Worm (Caenorhabditis elegans): ENCODE results near the gene pqn-31.
A peak's percentile ranks its signal among the peaks of the same experiment; 100 is the strongest.

The pqn-31 gene

DNA sequence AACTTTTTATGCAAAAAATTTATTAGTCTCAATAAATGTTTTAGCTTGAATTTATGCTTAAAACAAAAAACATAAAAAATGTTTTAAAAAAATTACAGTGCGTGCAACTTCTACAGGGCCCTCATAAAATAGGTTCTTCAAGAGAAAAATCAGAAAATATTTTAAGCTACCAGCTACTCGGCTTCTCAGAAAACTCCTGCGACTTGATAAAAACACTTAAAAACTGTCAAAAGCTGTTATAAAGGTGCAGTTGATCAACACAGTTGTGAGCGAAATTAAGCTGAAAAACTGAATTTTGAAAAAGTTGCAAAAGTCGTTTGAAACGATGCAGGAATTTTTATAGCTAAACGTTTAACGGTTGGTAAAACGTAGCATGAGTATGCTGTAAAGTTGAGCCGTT, 20.6 kb upstream of the pqn-31 start:
- TF ChIP-seq blmp-1 (tag; optimal IDR thresholded peaks at IDR 0.05; ENCODE audit: insufficient read depth) (no peak), C34F6.9 (tag; optimal IDR thresholded peaks at IDR 0.05) (peak; percentile 47), unc-39 (tag; optimal IDR thresholded peaks at IDR 0.05) (no peak), snpc-4 (tag; optimal IDR thresholded peaks at IDR 0.05) (no peak), ama-1 (optimal IDR thresholded peaks at IDR 0.05) (peak; percentile 96), lin-13 (GFP tag; optimal IDR thresholded peaks at IDR 0.05) (no peak), sma-9 (GFP tag; optimal IDR thresholded peaks at IDR 0.05) (no peak), sma-9 (tag; optimal IDR thresholded peaks at IDR 0.05) (no peak), dmd-4 (tag; optimal IDR thresholded peaks at IDR 0.05) (no peak), gmeb-1 (tag; optimal IDR thresholded peaks at IDR 0.05) (no peak), elt-3 (tag; optimal IDR thresholded peaks at IDR 0.05) (no peak), elt-1 (tag; optimal IDR thresholded peaks at IDR 0.05) (no peak)

ce11 chrV:9090824-9091798, 18.3 kb upstream of the pqn-31 start:
- peak; percentile 18 for TF ChIP-seq snpc-4 (tag; optimal IDR thresholded peaks at IDR 0.05)

- TF ChIP-seq lsy-2 (tag; optimal IDR thresholded peaks at IDR 0.05) (peak in 1 of 2 experiments; percentile 4), zag-1 (tag; optimal IDR thresholded peaks at IDR 0.05) (peak; percentile 53), Y55F3AM.14 (GFP tag; optimal IDR thresholded peaks at IDR 0.05) (no peak), F13H6.1 (tag; optimal IDR thresholded peaks at IDR 0.05) (no peak), sma-9 (GFP tag; optimal IDR thresholded peaks at IDR 0.05) (peak; percentile 28), sma-9 (tag; optimal IDR thresholded peaks at IDR 0.05) (no peak), C34F6.9 (tag; optimal IDR thresholded peaks at IDR 0.05) (peak; percentile 40), mdl-1 (tag; optimal IDR thresholded peaks at IDR 0.05) (no peak), sem-4 (tag; optimal IDR thresholded peaks at IDR 0.05) (no peak), lin-13 (GFP tag; optimal IDR thresholded peaks at IDR 0.05) (no peak), unc-55 (GFP tag; optimal IDR thresholded peaks at IDR 0.05) (peak; percentile 53), nhr-129 (tag; optimal IDR thresholded peaks at IDR 0.05) (peak; percentile 24)
Measured at ce11 chrV:9092209-9092608, 17.2 kb upstream of the pqn-31 start, which contains the start of gene T27E4.1. Gene T27E4.1 (plus strand): TSS chrV:9092345.

DNA sequence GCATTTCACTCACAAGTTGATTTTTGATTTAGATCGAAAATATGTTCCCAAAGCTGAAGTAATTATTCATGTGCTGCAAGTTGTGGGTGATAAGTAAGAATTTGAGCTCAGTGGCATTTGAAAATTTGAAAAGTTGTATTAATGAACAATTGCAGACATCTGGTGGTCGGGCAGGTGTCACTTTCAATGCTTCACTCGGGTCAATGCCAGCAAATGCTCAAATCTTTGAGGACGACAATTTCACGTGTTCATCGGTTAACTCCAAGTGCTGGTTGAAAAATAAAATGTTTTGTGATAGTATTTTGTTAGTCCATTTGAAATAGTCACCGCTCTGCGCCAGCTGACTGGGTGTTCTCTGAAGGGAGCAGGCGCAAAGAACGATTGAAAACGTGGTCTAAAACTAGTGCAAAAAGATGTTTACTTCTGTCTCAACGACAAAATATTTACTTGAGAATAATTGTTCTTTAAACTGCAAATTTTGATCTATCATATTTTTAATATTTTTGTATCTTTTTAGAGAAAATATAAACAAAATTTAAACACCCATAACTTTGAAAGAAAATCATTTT, 15.2 kb upstream of the pqn-31 start:
- peak; percentile 68 for TF ChIP-seq C34F6.9 (tag; optimal IDR thresholded peaks at IDR 0.05)
- TF ChIP-seq lsy-2 (tag; optimal IDR thresholded peaks at IDR 0.05), result peak in 1 of 2 experiments; percentile 72
- TF ChIP-seq sem-4 (tag; optimal IDR thresholded peaks at IDR 0.05), result no peak
- peak; percentile 7 for TF ChIP-seq lin-11 (tag; optimal IDR thresholded peaks at IDR 0.05)
- no peak for TF ChIP-seq mbf-1 (tag; optimal IDR thresholded peaks at IDR 0.05)
- peak; percentile 21 for TF ChIP-seq nhr-21 (tag; optimal IDR thresholded peaks at IDR 0.05)
- TF ChIP-seq mdl-1 (tag; optimal IDR thresholded peaks at IDR 0.05), result peak in 1 of 2 experiments; percentile 39
- TF ChIP-seq blmp-1 (tag; optimal IDR thresholded peaks at IDR 0.05; ENCODE audit: insufficient read depth), result no peak
- no peak for TF ChIP-seq peb-1 (tag; optimal IDR thresholded peaks at IDR 0.05)
- no peak for TF ChIP-seq zag-1 (tag; optimal IDR thresholded peaks at IDR 0.05)
- TF ChIP-seq nhr-25 (tag; optimal IDR thresholded peaks at IDR 0.05), result peak; percentile 5
- TF ChIP-seq nhr-12 (tag; optimal IDR thresholded peaks at IDR 0.05), result no peak
- TF ChIP-seq unc-39 (tag; optimal IDR thresholded peaks at IDR 0.05), result no peak
- no peak for TF ChIP-seq egl-27 (tag; optimal IDR thresholded peaks at IDR 0.05)
- TF ChIP-seq crh-2 (tag; optimal IDR thresholded peaks at IDR 0.05), result peak; percentile 81
- no peak for TF ChIP-seq fos-1 (tag; optimal IDR thresholded peaks at IDR 0.05)
- no peak for TF ChIP-seq ZK546.5 (tag; optimal IDR thresholded peaks at IDR 0.05)
- TF ChIP-seq lin-13 (GFP tag; optimal IDR thresholded peaks at IDR 0.05), result no peak
- TF ChIP-seq elt-3 (tag; optimal IDR thresholded peaks at IDR 0.05), result no peak
- TF ChIP-seq nhr-11 (tag; optimal IDR thresholded peaks at IDR 0.05), result no peak
- TF ChIP-seq unc-62 (GFP tag; optimal IDR thresholded peaks at IDR 0.05), result no peak
- peak; percentile 51 for TF ChIP-seq gmeb-1 (tag; optimal IDR thresholded peaks at IDR 0.05)
- TF ChIP-seq skn-1 (tag; optimal IDR thresholded peaks at IDR 0.05), result no peak
- TF ChIP-seq sma-3 (GFP tag; optimal IDR thresholded peaks at IDR 0.05), result peak; percentile 58
- no peak for TF ChIP-seq nhr-237 (tag; optimal IDR thresholded peaks at IDR 0.05)
- TF ChIP-seq R02D3.7 (tag; optimal IDR thresholded peaks at IDR 0.05), result no peak
- no peak for TF ChIP-seq nhr-77 (tag; optimal IDR thresholded peaks at IDR 0.05)
- no peak for TF ChIP-seq elt-1 (tag; optimal IDR thresholded peaks at IDR 0.05)
- peak; percentile 48 for TF ChIP-seq Y55F3AM.14 (GFP tag; optimal IDR thresholded peaks at IDR 0.05)
- no peak for TF ChIP-seq lin-39 (tag; optimal IDR thresholded peaks at IDR 0.05)
- TF ChIP-seq ceh-16 (tag; optimal IDR thresholded peaks at IDR 0.05), result no peak
- peak; percentile 0 for TF ChIP-seq unc-55 (GFP tag; optimal IDR thresholded peaks at IDR 0.05)
- TF ChIP-seq sma-9 (GFP tag; optimal IDR thresholded peaks at IDR 0.05), result peak; percentile 96
- TF ChIP-seq sma-9 (tag; optimal IDR thresholded peaks at IDR 0.05), result no peak
- peak; percentile 35 for TF ChIP-seq snpc-4 (tag; optimal IDR thresholded peaks at IDR 0.05)
- no peak for TF ChIP-seq aly-2 (tag; optimal IDR thresholded peaks at IDR 0.05)
- TF ChIP-seq mab-5 (tag; optimal IDR thresholded peaks at IDR 0.05), result no peak
- no peak for TF ChIP-seq dmd-4 (tag; optimal IDR thresholded peaks at IDR 0.05)
- no peak for TF ChIP-seq nhr-10 (tag; optimal IDR thresholded peaks at IDR 0.05)

Measured in whole organism, L2 larva.